Worm (Caenorhabditis elegans) whole organism, early embryonic: ENCODE data around the gene hpo-18.

Source experiments
- F13C5.2 ChIP-seq: sonication (generic microtip); optimal IDR thresholded peaks from 2 replicates; lab custom pipeline; 2017; ENCODE audit warnings: mild to moderate bottlenecking, missing genetic modification characterization, inconsistent platforms, missing compliant biosample characterization
- hmg-4 ChIP-seq: fragments of 200-800 bp; sonication (Bioruptor generic); optimal IDR thresholded peaks from 2 replicates; lab custom pipeline; 2018; ENCODE audit warnings: mild to moderate bottlenecking, missing genetic modification characterization, missing compliant biosample characterization
- hnd-1 ChIP-seq: sonication (generic microtip); optimal IDR thresholded peaks from 2 replicates; lab custom pipeline; 2016; ENCODE audit warnings: missing genetic modification characterization, missing compliant biosample characterization
- pes-1 ChIP-seq: fragments of 200-800 bp; sonication (Bioruptor generic); IDR thresholded peaks from 2 replicates; pipeline ENCODE4 v1.3.6; 2022; ENCODE audit warnings: missing genetic modification reagents, missing genetic modification characterization, missing compliant biosample characterization

DNA sequence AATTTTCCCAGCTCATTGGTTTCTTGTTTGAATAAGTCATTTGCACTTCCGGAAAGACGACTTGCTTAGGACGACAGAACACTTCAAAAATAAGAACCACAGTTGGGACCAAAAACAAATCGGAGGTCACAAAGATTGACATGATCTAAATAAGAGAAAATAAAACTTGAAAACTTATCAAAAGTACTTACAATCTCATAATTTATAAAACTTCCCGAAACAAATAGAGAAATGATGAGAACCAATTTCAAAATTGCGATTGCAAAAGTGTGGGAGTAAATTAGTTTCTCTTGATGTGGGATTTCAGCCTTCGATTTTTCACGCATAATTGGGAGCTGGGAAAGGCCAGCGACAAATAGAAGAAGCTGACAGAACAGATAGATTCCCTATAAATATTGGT is 47.6 kb downstream of the hpo-18 start, which contains the start of gene ZC132.11:
- no peak for TF ChIP-seq pes-1
- TF ChIP-seq hmg-4: no peak
- no peak for TF ChIP-seq hnd-1 (tag; lab: Kevin White, UChicago)
- no peak for TF ChIP-seq F13C5.2 (tag; lab: Kevin White, UChicago)
